Worm (Caenorhabditis elegans) whole organism, L4/young adult: ENCODE measurements around the gene C03H12.1.

ENCODE experiments used
- W03F9.2 ChIP-seq: fragments of 150-350 bp; optimal IDR thresholded peaks from 2 replicates; lab custom pipeline; 2014; ENCODE audit warnings: missing biosample characterization, missing genetic modification characterization
- dao-5 ChIP-seq: sonication (generic microtip); optimal IDR thresholded peaks from 2 replicates; lab custom pipeline; 2016; ENCODE audit warnings: missing genotype, missing genetic modification characterization, moderate library complexity, missing compliant biosample characterization
- him-1 ChIP-seq: sonication (generic microtip); optimal IDR thresholded peaks from 2 replicates; lab custom pipeline; 2016; ENCODE audit warnings: missing genotype, missing genetic modification reagents, missing genetic modification characterization, missing compliant biosample characterization

ce11 chrX:15707366-15707892 lies 18.2 kb downstream of the C03H12.1 start:
- peak; percentile 39 for TF ChIP-seq him-1 (tag; lab: Kevin White, UChicago)
- no peak for TF ChIP-seq W03F9.2
- no peak for TF ChIP-seq dao-5 (tag; lab: Kevin White, UChicago)
